Worm (Caenorhabditis elegans) whole organism, mixed stage, embryonic: ENCODE data around the gene mltn-11.

ENCODE experiments used
- elt-3 ChIP-seq: fragments of 150-350 bp; optimal IDR thresholded peaks from 2 replicates; lab custom pipeline; 2014; ENCODE audit warnings: missing biosample characterization, missing genetic modification characterization
- mab-5 ChIP-seq: fragments of 150-350 bp; optimal IDR thresholded peaks from 2 replicates; lab custom pipeline; 2014; ENCODE audit warnings: missing biosample characterization, missing genetic modification characterization
- nhr-12 ChIP-seq: fragments of 150-350 bp; optimal IDR thresholded peaks from 2 replicates; lab custom pipeline; 2014; ENCODE audit warnings: missing biosample characterization, missing genetic modification characterization
- nhr-76 ChIP-seq: sonication (generic microtip); optimal IDR thresholded peaks from 2 replicates; lab custom pipeline; 2017; ENCODE audit warnings: missing biosample characterization, missing genetic modification characterization
- snpc-4 ChIP-seq: fragments of 150-350 bp; optimal IDR thresholded peaks from 2 replicates; lab custom pipeline; 2014; ENCODE audit warnings: missing biosample characterization, missing genetic modification characterization
- ztf-11 ChIP-seq: fragments of 150-350 bp; optimal IDR thresholded peaks from 2 replicates; lab custom pipeline; 2014; ENCODE audit warnings: missing biosample characterization, missing genetic modification characterization

DNA sequence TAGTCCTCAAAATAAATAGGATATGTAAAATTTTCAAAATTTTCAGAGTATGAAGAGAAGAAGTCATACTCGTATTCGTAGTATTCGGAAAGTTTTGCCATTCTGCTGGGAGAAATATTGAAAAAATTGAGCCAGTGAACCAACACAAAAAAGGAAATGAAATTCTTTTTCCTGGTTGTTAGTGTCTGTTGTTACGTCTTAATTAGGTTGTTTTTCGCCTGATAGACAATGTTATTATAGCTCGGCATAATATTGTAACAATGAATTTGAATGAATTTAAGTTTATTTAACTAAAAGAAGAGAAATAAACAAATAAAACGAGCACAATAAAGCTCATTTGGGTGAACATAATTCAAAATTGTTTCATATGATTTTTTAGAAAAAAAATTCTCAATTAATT, 47.6 kb upstream of the mltn-11 start, which contains the start of gene srw-73:
- TF ChIP-seq nhr-76 (tag; lab: Kevin White, UChicago) = no peak
- no peak for TF ChIP-seq mab-5 (tag; lab: Kevin White, UChicago)
- no peak for TF ChIP-seq nhr-12
- TF ChIP-seq ztf-11 (tag; lab: Kevin White, UChicago) = no peak
- TF ChIP-seq snpc-4 (tag; lab: Kevin White, UChicago) = no peak
- no peak for TF ChIP-seq elt-3
